Worm (Caenorhabditis elegans) whole organism, mixed stage, embryonic: ENCODE data around the gene zip-9.

Source experiments
- M03D4.4 ChIP-seq: sonication (generic microtip); optimal IDR thresholded peaks from 2 replicates; lab custom pipeline; 2017; ENCODE audit warnings: mild to moderate bottlenecking, missing genetic modification characterization, missing compliant biosample characterization
- blmp-1 ChIP-seq: fragments of 150-350 bp; optimal IDR thresholded peaks from 2 replicates; lab custom pipeline; 2014; ENCODE audit warnings: missing biosample characterization, missing genetic modification characterization
- ceh-39 ChIP-seq: fragments of 150-350 bp; optimal IDR thresholded peaks from 2 replicates; lab custom pipeline; 2014; ENCODE audit warnings: missing biosample characterization, missing genetic modification characterization
- ceh-43 ChIP-seq: fragments of 200-800 bp; sonication (Bioruptor generic); optimal IDR thresholded peaks from 2 replicates; lab custom pipeline; 2018; ENCODE audit warnings: mild to moderate bottlenecking, missing genetic modification characterization, moderate library complexity, missing compliant biosample characterization
- ceh-83 ChIP-seq: fragments of 200-800 bp; sonication (Bioruptor generic); optimal IDR thresholded peaks from 2 replicates; lab custom pipeline; 2018; ENCODE audit warnings: mild to moderate bottlenecking, missing genetic modification characterization, missing compliant biosample characterization
- ces-1 ChIP-seq: fragments of 150-350 bp; optimal IDR thresholded peaks from 2 replicates; lab custom pipeline; 2014; ENCODE audit warnings: missing biosample characterization, missing genetic modification reagents, missing genetic modification characterization
- cnd-1 ChIP-seq: fragments of 200-800 bp; sonication (Bioruptor generic); optimal IDR thresholded peaks from 2 replicates; lab custom pipeline; 2018; ENCODE audit warnings: mild to moderate bottlenecking, missing genetic modification characterization, missing compliant biosample characterization
- drap-1 ChIP-seq: fragments of 200-800 bp; sonication (Bioruptor generic); optimal IDR thresholded peaks from 3 replicates; lab custom pipeline; 2018; ENCODE audit warnings: mild to moderate bottlenecking, missing genetic modification characterization, missing compliant biosample characterization
- elt-1 ChIP-seq: sonication (generic microtip); optimal IDR thresholded peaks from 2 replicates; lab custom pipeline; 2017; ENCODE audit warnings: missing genetic modification characterization, mild to moderate bottlenecking, missing compliant biosample characterization, antibody characterized with exemption, moderate library complexity, borderline replicate concordance; ENCODE audit not compliant: insufficient read depth
- elt-3 ChIP-seq: fragments of 150-350 bp; optimal IDR thresholded peaks from 2 replicates; lab custom pipeline; 2014; ENCODE audit warnings: missing biosample characterization, missing genetic modification characterization
- flh-1 ChIP-seq: fragments of 200-800 bp; sonication (Bioruptor generic); optimal IDR thresholded peaks from 2 replicates; lab custom pipeline; 2018; ENCODE audit warnings: mild to moderate bottlenecking, missing genetic modification characterization, moderate library complexity, missing compliant biosample characterization
- ham-2 ChIP-seq: fragments of 200-800 bp; sonication (Bioruptor generic); optimal IDR thresholded peaks from 2 replicates; lab custom pipeline; 2018; ENCODE audit warnings: mild to moderate bottlenecking, missing genetic modification characterization, missing compliant biosample characterization
- hlh-1 ChIP-seq: fragments of 150-350 bp; optimal IDR thresholded peaks from 2 replicates; lab custom pipeline; 2014; ENCODE audit warnings: missing biosample characterization, missing genetic modification reagents, missing genetic modification characterization
- lin-13 ChIP-seq: fragments of 150-350 bp; optimal IDR thresholded peaks from 2 replicates; lab custom pipeline; 2014; ENCODE audit warnings: missing biosample characterization, missing genetic modification characterization
- lin-32 ChIP-seq: fragments of 200-800 bp; sonication (Bioruptor generic); optimal IDR thresholded peaks from 2 replicates; lab custom pipeline; 2018; ENCODE audit warnings: mild to moderate bottlenecking, missing genetic modification characterization, missing compliant biosample characterization
- lsy-2 ChIP-seq: fragments of 150-350 bp; optimal IDR thresholded peaks from 2 replicates; lab custom pipeline; 2014; ENCODE audit warnings: missing biosample characterization, missing genetic modification characterization
- mab-5 ChIP-seq: fragments of 150-350 bp; optimal IDR thresholded peaks from 2 replicates; lab custom pipeline; 2014; ENCODE audit warnings: missing biosample characterization, missing genetic modification characterization
- mep-1 ChIP-seq: fragments of 150-350 bp; optimal IDR thresholded peaks from 2 replicates; lab custom pipeline; 2017; ENCODE audit warnings: missing biosample characterization, missing genetic modification reagents, missing genetic modification characterization, inconsistent platforms
- nhr-12 ChIP-seq: fragments of 150-350 bp; optimal IDR thresholded peaks from 2 replicates; lab custom pipeline; 2014; ENCODE audit warnings: missing biosample characterization, missing genetic modification characterization
- nhr-2 ChIP-seq: fragments of 150-350 bp; optimal IDR thresholded peaks from 2 replicates; lab custom pipeline; 2014; ENCODE audit warnings: missing biosample characterization, missing genetic modification characterization
- nhr-237 ChIP-seq: fragments of 150-350 bp; optimal IDR thresholded peaks from 2 replicates; lab custom pipeline; 2014; ENCODE audit warnings: missing biosample characterization, missing genetic modification characterization
- pha-4 ChIP-seq: fragments of 150-350 bp; optimal IDR thresholded peaks from 2 replicates; lab custom pipeline; 2018; ENCODE audit warnings: missing biosample characterization, missing genetic modification reagents, missing genetic modification characterization
- sem-2 ChIP-seq: fragments of 200-800 bp; sonication (Bioruptor generic); optimal IDR thresholded peaks from 2 replicates; lab custom pipeline; 2018; ENCODE audit warnings: mild to moderate bottlenecking, missing genetic modification characterization, missing compliant biosample characterization
- snpc-4 ChIP-seq: fragments of 150-350 bp; optimal IDR thresholded peaks from 2 replicates; lab custom pipeline; 2014; ENCODE audit warnings: missing biosample characterization, missing genetic modification characterization
- sptf-1 ChIP-seq: sonication (generic microtip); optimal IDR thresholded peaks from 2 replicates; lab custom pipeline; 2017; ENCODE audit warnings: mild to moderate bottlenecking, missing genetic modification characterization, moderate library complexity, missing compliant biosample characterization
- tbx-8 ChIP-seq: fragments of 200-800 bp; sonication (Bioruptor generic); optimal IDR thresholded peaks from 2 replicates; lab custom pipeline; 2018; ENCODE audit warnings: mild to moderate bottlenecking, missing genetic modification characterization, moderate library complexity, missing compliant biosample characterization
- unc-120 ChIP-seq: sonication (generic microtip); optimal IDR thresholded peaks from 2 replicates; lab custom pipeline; 2017; ENCODE audit warnings: missing genetic modification characterization, missing compliant biosample characterization; ENCODE audit not compliant: poor library complexity, severe bottlenecking
- unc-39 ChIP-seq: fragments of 150-350 bp; optimal IDR thresholded peaks from 2 replicates; lab custom pipeline; 2014; ENCODE audit warnings: missing biosample characterization, missing genetic modification characterization
- unc-62 ChIP-seq: fragments of 150-350 bp; optimal IDR thresholded peaks from 2 replicates; lab custom pipeline; 2014; ENCODE audit warnings: missing biosample characterization, missing genetic modification reagents, missing genetic modification characterization
- zip-8 ChIP-seq: fragments of 150-350 bp; optimal IDR thresholded peaks from 2 replicates; lab custom pipeline; 2014; ENCODE audit warnings: missing biosample characterization, missing genetic modification characterization
- ztf-11 ChIP-seq: fragments of 150-350 bp; optimal IDR thresholded peaks from 2 replicates; lab custom pipeline; 2014; ENCODE audit warnings: missing biosample characterization, missing genetic modification characterization

The zip-9 gene

ce11 chrV:10942161-10942560 is at the start of gene zip-9:
Gene zip-9 (plus strand): TSS chrV:10942461.
- no peak for TF ChIP-seq zip-8 (tag; lab: Kevin White, UChicago)
- no peak for TF ChIP-seq hlh-1 (tag; lab: Kevin White, UChicago)

ce11 chrV:10893510-10894128 is 48.6 kb upstream of the zip-9 start, which contains the start of gene F32D8.4:
Gene F32D8.4 (minus strand): TSS chrV:10893560.
- TF ChIP-seq snpc-4 (tag; lab: Kevin White, UChicago) = no peak
- TF ChIP-seq sptf-1 = no peak
- TF ChIP-seq elt-3 = no peak
- TF ChIP-seq lin-13 (tag; lab: Kevin White, UChicago) = no peak
- TF ChIP-seq mep-1 (tag; lab: Kevin White, UChicago) = no peak
- no peak for TF ChIP-seq flh-1

DNA sequence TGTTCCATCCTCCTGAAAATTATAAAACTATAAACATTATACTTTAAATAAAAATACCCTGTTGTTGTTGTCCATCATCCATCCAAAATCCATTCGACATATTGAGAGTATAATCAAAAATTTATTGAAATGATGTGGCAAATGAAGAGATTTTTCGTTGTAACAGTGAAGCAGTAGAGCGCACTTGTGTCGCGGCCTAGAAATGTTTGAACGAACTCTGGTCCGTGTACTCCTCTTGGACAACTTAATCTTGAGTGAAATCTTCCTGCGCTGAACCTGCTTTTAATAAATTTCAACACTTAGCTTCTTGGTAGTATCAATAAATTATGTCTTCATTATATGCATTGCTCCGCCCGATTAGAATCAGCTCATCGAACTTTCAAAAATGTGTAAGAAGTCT is 47.7 kb upstream of the zip-9 start, which contains the start of the genes F32D8.14 and F32D8.5:
TSS of gene F32D8.14 (minus strand) at position 188 of the 400 bp plus-strand sequence.
TSS of gene F32D8.5 (plus strand) at position 200 of the 400 bp plus-strand sequence.
- TF ChIP-seq pha-4 (tag; lab: Kevin White, UChicago) (peak; percentile 76), mep-1 (tag; lab: Kevin White, UChicago) (peak; percentile 60), sptf-1 (peak; percentile 47), ham-2 (GFP tag; lab: Kevin White, UChicago) (no peak), unc-62 (GFP tag; lab: Kevin White, UChicago) (peak; percentile 47), tbx-8 (GFP tag; lab: Kevin White, UChicago) (no peak), nhr-2 (tag; lab: Kevin White, UChicago) (no peak), nhr-237 (tag; lab: Kevin White, UChicago) (peak; percentile 69), lin-13 (tag; lab: Kevin White, UChicago) (peak; percentile 19), snpc-4 (tag; lab: Kevin White, UChicago) (no peak), ceh-83 (GFP tag; lab: Kevin White, UChicago) (no peak), M03D4.4 (tag; lab: Kevin White, UChicago) (no peak), cnd-1 (peak; percentile 7), zip-8 (tag; lab: Kevin White, UChicago) (no peak), flh-1 (no peak), sem-2 (GFP tag; lab: Kevin White, UChicago) (no peak), lsy-2 (tag; lab: Kevin White, UChicago) (peak; percentile 53), ceh-39 (tag; lab: Kevin White, UChicago) (peak; percentile 2), ces-1 (GFP tag; lab: Kevin White, UChicago) (peak; percentile 65), elt-1 (peak; percentile 37)
- TF ChIP-seq, all 35 proteins: peak for 11

ce11 chrV:10896295-10896694 is 46.0 kb upstream of the zip-9 start, which contains the start of gene F32D8.13:
Gene F32D8.13 (minus strand): TSS chrV:10896543.
- TF ChIP-seq blmp-1 (no peak), ceh-83 (GFP tag; lab: Kevin White, UChicago) (no peak), nhr-12 (no peak), sem-2 (GFP tag; lab: Kevin White, UChicago) (no peak), hlh-1 (tag; lab: Kevin White, UChicago) (no peak), nhr-237 (tag; lab: Kevin White, UChicago) (no peak), unc-39 (no peak), flh-1 (no peak), lin-32 (GFP tag; lab: Kevin White, UChicago) (no peak), mab-5 (no peak), ztf-11 (tag; lab: Kevin White, UChicago) (no peak), ces-1 (GFP tag; lab: Kevin White, UChicago) (no peak), snpc-4 (tag; lab: Kevin White, UChicago) (no peak), ceh-43 (GFP tag; lab: Kevin White, UChicago) (no peak)

- TF ChIP-seq drap-1 (no peak), lin-32 (GFP tag; lab: Kevin White, UChicago) (no peak), lsy-2 (tag; lab: Kevin White, UChicago) (no peak), lin-13 (tag; lab: Kevin White, UChicago) (no peak), ces-1 (GFP tag; lab: Kevin White, UChicago) (no peak), unc-120 (no peak), mab-5 (no peak)
Observed at ce11 chrV:10896706-10897105, 45.6 kb upstream of the zip-9 start.
